Worm (Caenorhabditis elegans) whole organism, L1 larva: Measurements from ENCODE around the gene skr-8.
"Not testable (repeated sequence)": the region's sequence is repeated elsewhere in the genome, so short reads cannot be mapped to it uniquely, and the experiment has no call there.

Source experiments
- C34B4.2 ChIP-seq: sonication (generic microtip); optimal IDR thresholded peaks from 2 replicates; lab custom pipeline; 2017; ENCODE audit warnings: mild to moderate bottlenecking, missing genetic modification characterization, missing compliant biosample characterization
- alr-1 ChIP-seq: fragments of 200-800 bp; sonication (Bioruptor generic); optimal IDR thresholded peaks from 2 replicates; lab custom pipeline; 2018; ENCODE audit warnings: borderline replicate concordance, mild to moderate bottlenecking, missing genetic modification characterization, missing compliant biosample characterization
- aly-2 ChIP-seq: fragments of 150-350 bp; optimal IDR thresholded peaks from 2 replicates; lab custom pipeline; 2014; ENCODE audit warnings: missing biosample characterization, missing genetic modification characterization
- ama-1 ChIP-seq: fragments of 150-350 bp; optimal IDR thresholded peaks from 2 replicates; lab custom pipeline; 2014
- blmp-1 ChIP-seq: fragments of 150-350 bp; optimal IDR thresholded peaks from 2 replicates; lab custom pipeline; 2014; ENCODE audit warnings: missing biosample characterization, missing genetic modification characterization
- ceh-82 ChIP-seq, 3 experiments: fragments of 150-350 bp in 1 of 3; sonication (generic microtip) in 2 of 3; optimal IDR thresholded peaks; 2 replicates each; lab custom pipeline; 2014 to 2017; ENCODE audit warnings: missing biosample characterization in 3 of 3, missing genetic modification characterization in 3 of 3
- ceh-90 ChIP-seq: sonication (generic microtip); optimal IDR thresholded peaks from 2 replicates; lab custom pipeline; 2016; ENCODE audit warnings: missing genetic modification characterization, missing compliant biosample characterization
- ces-1 ChIP-seq: fragments of 150-350 bp; optimal IDR thresholded peaks from 2 replicates; lab custom pipeline; 2014; ENCODE audit warnings: missing biosample characterization, missing genetic modification reagents, missing genetic modification characterization
- efl-3 ChIP-seq: fragments of 200-800 bp; sonication (Bioruptor generic); optimal IDR thresholded peaks from 2 replicates; lab custom pipeline; 2018; ENCODE audit warnings: mild to moderate bottlenecking, missing genetic modification characterization, missing compliant biosample characterization
- egl-13 ChIP-seq: sonication (generic microtip); optimal IDR thresholded peaks from 2 replicates; lab custom pipeline; 2016; ENCODE audit warnings: missing genotype, missing genetic modification reagents, missing genetic modification characterization, missing compliant biosample characterization
- elt-2 ChIP-seq: sonication (generic microtip); optimal IDR thresholded peaks from 2 replicates; lab custom pipeline; 2016; ENCODE audit warnings: missing genetic modification characterization, mild to moderate bottlenecking, inconsistent platforms, missing compliant biosample characterization, missing genetic modification reagents
- elt-3 ChIP-seq, 6 experiments: fragments of 150-350 bp in 1 of 6; sonication (generic microtip); optimal IDR thresholded peaks; 2 replicates each; lab custom pipeline; 2017 to 2018; ENCODE audit warnings: missing biosample characterization in 6 of 6, missing genetic modification characterization in 6 of 6, inconsistent platforms in 1 of 6
- ets-5 ChIP-seq: fragments of 200-800 bp; sonication (Bioruptor generic); IDR thresholded peaks from 2 replicates; pipeline ENCODE4 v1.3.6; 2022; ENCODE audit warnings: missing genetic modification characterization, missing compliant biosample characterization
- fkh-4 ChIP-seq: sonication (generic microtip); optimal IDR thresholded peaks from 2 replicates; lab custom pipeline; 2016; ENCODE audit warnings: missing compliant biosample characterization, missing genetic modification characterization, borderline replicate concordance
- fos-1 ChIP-seq: fragments of 150-350 bp; optimal IDR thresholded peaks from 2 replicates; lab custom pipeline; 2014; ENCODE audit warnings: missing biosample characterization, missing genetic modification characterization
- hlh-17 ChIP-seq: fragments of 200-800 bp; sonication (Bioruptor generic); optimal IDR thresholded peaks from 2 replicates; lab custom pipeline; 2018; ENCODE audit warnings: missing genetic modification characterization, mild to moderate bottlenecking, missing compliant biosample characterization, moderate library complexity, borderline replicate concordance
- hlh-4 ChIP-seq: sonication (generic microtip); optimal IDR thresholded peaks from 2 replicates; lab custom pipeline; 2016; ENCODE audit warnings: mild to moderate bottlenecking, missing genetic modification characterization, missing compliant biosample characterization
- isw-1 ChIP-seq: fragments of 200-800 bp; sonication (Bioruptor generic); IDR thresholded peaks from 2 replicates; pipeline ENCODE4 v1.3.6; 2022; ENCODE audit warnings: missing genetic modification characterization, missing compliant biosample characterization
- lin-14 ChIP-seq: fragments of 200-800 bp; sonication (Bioruptor generic); optimal IDR thresholded peaks from 2 replicates; lab custom pipeline; 2018; ENCODE audit warnings: mild to moderate bottlenecking, missing genetic modification characterization, moderate library complexity, missing compliant biosample characterization
- lin-15B ChIP-seq: fragments of 150-350 bp; sonication (generic microtip); optimal IDR thresholded peaks from 3 replicates; lab custom pipeline; 2014; ENCODE audit warnings: missing biosample characterization, missing genetic modification characterization
- lsy-2 ChIP-seq, 2 experiments: fragments of 150-350 bp; optimal IDR thresholded peaks; 2 replicates each; lab custom pipeline; 2014; ENCODE audit warnings: missing biosample characterization in 2 of 2, missing genetic modification characterization in 2 of 2
- mdl-1 ChIP-seq, 2 experiments: fragments of 150-350 bp; optimal IDR thresholded peaks; 2 replicates each; lab custom pipeline; 2014 to 2017; ENCODE audit warnings: missing biosample characterization in 2 of 2, missing genetic modification characterization in 2 of 2, inconsistent platforms in 1 of 2
- nhr-19 ChIP-seq: fragments of 200-800 bp; sonication (Bioruptor generic); conservative IDR thresholded peaks from 2 replicates; pipeline ENCODE4 v1.3.6; 2022; ENCODE audit warnings: missing genetic modification characterization, missing compliant biosample characterization
- nhr-76 ChIP-seq: sonication (generic microtip); optimal IDR thresholded peaks from 2 replicates; lab custom pipeline; 2017; ENCODE audit warnings: missing biosample characterization, missing genetic modification characterization
- nhr-77 ChIP-seq: fragments of 150-350 bp; optimal IDR thresholded peaks from 2 replicates; lab custom pipeline; 2014; ENCODE audit warnings: missing biosample characterization, missing genetic modification characterization
- nhr-84 ChIP-seq: sonication (generic microtip); optimal IDR thresholded peaks from 2 replicates; lab custom pipeline; 2017; ENCODE audit warnings: missing biosample characterization, missing genetic modification characterization
- nhr-90 ChIP-seq: sonication (generic microtip); optimal IDR thresholded peaks from 2 replicates; lab custom pipeline; 2016; ENCODE audit warnings: mild to moderate bottlenecking, missing genetic modification characterization, missing compliant biosample characterization; ENCODE audit not compliant: poor library complexity
- pqm-1 ChIP-seq: sonication (generic microtip); optimal IDR thresholded peaks from 3 replicates; lab custom pipeline; 2017; ENCODE audit warnings: missing biosample characterization, missing genetic modification characterization
- rnt-1 ChIP-seq: sonication (generic microtip); optimal IDR thresholded peaks from 2 replicates; lab custom pipeline; 2016; ENCODE audit warnings: mild to moderate bottlenecking, missing genetic modification characterization, moderate library complexity, missing compliant biosample characterization
- snpc-4 ChIP-seq: fragments of 150-350 bp; optimal IDR thresholded peaks from 2 replicates; lab custom pipeline; 2014; ENCODE audit warnings: missing biosample characterization, missing genetic modification characterization
- snu-23 ChIP-seq: sonication (generic microtip); optimal IDR thresholded peaks from 2 replicates; lab custom pipeline; 2016; ENCODE audit warnings: missing genetic modification characterization, missing compliant biosample characterization
- sox-4 ChIP-seq: sonication (generic microtip); optimal IDR thresholded peaks from 2 replicates; lab custom pipeline; 2016; ENCODE audit warnings: missing genetic modification characterization, missing compliant biosample characterization
- sup-37 ChIP-seq: fragments of 200-800 bp; sonication (Bioruptor generic); optimal IDR thresholded peaks from 2 replicates; lab custom pipeline; 2018; ENCODE audit warnings: mild to moderate bottlenecking, missing genetic modification characterization, missing compliant biosample characterization
- swsn-7 ChIP-seq: sonication (generic microtip); optimal IDR thresholded peaks from 2 replicates; lab custom pipeline; 2016; ENCODE audit warnings: missing genetic modification characterization, missing compliant biosample characterization
- tlp-1 ChIP-seq: fragments of 150-350 bp; optimal IDR thresholded peaks from 2 replicates; lab custom pipeline; 2014; ENCODE audit warnings: missing biosample characterization, missing genetic modification characterization
- unc-86 ChIP-seq: sonication (generic microtip); optimal IDR thresholded peaks from 2 replicates; lab custom pipeline; 2016; ENCODE audit warnings: missing genetic modification characterization, missing compliant biosample characterization
- unc-98 ChIP-seq: fragments of 200-800 bp; sonication (Bioruptor generic); IDR thresholded peaks from 2 replicates; pipeline ENCODE4 v1.3.6; 2022; ENCODE audit warnings: missing genetic modification characterization, missing compliant biosample characterization

skr-8 gene

DNA sequence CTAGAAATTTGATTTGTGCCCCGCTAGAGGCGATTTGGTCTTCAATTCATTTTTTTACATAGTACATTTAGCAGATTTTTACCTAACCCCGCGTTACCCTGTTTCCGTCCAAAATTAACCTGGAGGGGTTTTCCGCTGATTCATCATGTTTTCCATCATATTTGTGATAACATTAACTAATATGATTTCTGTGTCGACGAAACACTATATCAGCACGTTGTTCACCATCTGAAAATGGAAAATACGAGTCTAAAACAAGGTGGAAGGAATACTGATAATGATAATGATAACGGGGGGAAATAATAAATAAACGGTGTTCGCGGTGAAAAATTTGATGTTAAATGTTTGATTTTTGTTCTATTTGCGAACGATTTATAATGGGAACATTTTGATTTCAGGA is 6.1 kb upstream of the skr-8 start:
- no peak for TF ChIP-seq elt-3 (tag; optimal IDR thresholded peaks at IDR 0.05; lab: Kevin White, UChicago)
- peak; percentile 83 for TF ChIP-seq pqm-1 (tag; lab: Kevin White, UChicago)
- no peak for TF ChIP-seq nhr-77 (tag; lab: Kevin White, UChicago)
- TF ChIP-seq unc-86 (tag; lab: Kevin White, UChicago) = no peak
- TF ChIP-seq lin-14 (GFP tag; lab: Kevin White, UChicago) = peak; percentile 42
- TF ChIP-seq sox-4 (tag; lab: Kevin White, UChicago) = no peak
- no peak for TF ChIP-seq lsy-2 (tag; optimal IDR thresholded peaks at IDR 0.05; lab: Kevin White, UChicago)
- peak; percentile 9 for TF ChIP-seq tlp-1
- TF ChIP-seq elt-2 (tag; lab: Kevin White, UChicago) = peak; percentile 87

ce11 chrIV:17166974-17167373 is 1.3 kb upstream of the skr-8 start, which contains the start of gene skr-12:
skr-12 (plus strand) TSS chrIV:17167274.
- no peak for TF ChIP-seq ama-1 (lab: Kevin White, UChicago)

- not testable (repeated sequence) for TF ChIP-seq nhr-84 (tag; lab: Kevin White, UChicago); sup-37 (GFP tag; lab: Kevin White, UChicago); elt-3 (tag; optimal IDR thresholded peaks at IDR 0.05; lab: Kevin White, UChicago)
Measured at ce11 chrIV:17163273-17163672, 2.4 kb downstream of the skr-8 start, which contains the start of gene skr-9. skr-9 (plus strand) TSS chrIV:17163573.

DNA sequence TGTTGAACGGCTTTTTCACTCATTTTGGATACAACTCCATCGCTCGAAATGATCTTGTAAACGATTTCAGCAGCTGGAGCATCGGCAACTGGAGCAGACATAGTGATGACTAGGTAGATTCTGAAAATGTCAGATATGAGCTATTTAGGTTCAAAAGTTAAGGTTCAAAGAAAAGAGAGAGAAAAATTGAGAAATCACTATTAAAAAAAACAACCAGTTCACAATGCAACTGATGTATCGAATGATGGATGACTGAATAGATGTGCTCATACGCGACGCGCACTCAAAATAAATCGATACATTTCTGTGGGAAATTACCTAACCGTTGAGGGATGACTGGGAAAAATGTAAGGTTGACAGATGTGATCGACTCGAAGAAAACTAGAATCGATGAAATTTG is 3.1 kb downstream of the skr-8 start, which contains the start of gene skr-13:
Gene skr-13 (minus strand): TSS at position 101 of the 400 bp plus-strand sequence.
- no peak for TF ChIP-seq blmp-1 (tag; lab: Kevin White, UChicago)
- TF ChIP-seq ceh-90 = no peak
- TF ChIP-seq C34B4.2 = no peak
- no peak for TF ChIP-seq ets-5 (GFP tag; lab: Robert Waterston, UW)
- no peak for TF ChIP-seq nhr-19 (GFP tag; lab: Robert Waterston, UW)
- TF ChIP-seq ces-1 (GFP tag; lab: Kevin White, UChicago) = no peak
- TF ChIP-seq mdl-1 (tag; optimal IDR thresholded peaks at IDR 0.05; lab: Kevin White, UChicago) = no peak
- no peak for TF ChIP-seq nhr-77 (tag; lab: Kevin White, UChicago)

DNA sequence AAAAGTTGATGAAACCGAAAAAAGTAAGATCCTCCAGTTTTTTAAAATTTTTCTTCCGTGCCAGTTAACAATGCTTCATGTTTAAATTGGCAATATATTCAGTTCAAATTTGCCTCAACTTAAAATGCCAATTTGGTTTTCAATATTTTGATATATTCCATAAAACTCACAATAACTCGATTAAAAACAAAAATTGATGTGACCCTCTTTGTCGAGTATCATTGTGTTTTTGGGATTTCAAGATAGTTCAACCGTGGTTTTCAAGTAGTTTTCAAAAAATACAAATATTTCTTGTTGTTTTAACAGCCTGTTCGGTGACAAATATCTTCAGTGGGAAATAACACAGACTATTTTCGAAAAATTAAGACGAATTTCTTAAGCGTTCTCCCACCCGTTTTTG is 12.6 kb downstream of the skr-8 start:
- TF ChIP-seq sox-4 (tag; lab: Kevin White, UChicago) = no peak
- no peak for TF ChIP-seq unc-98
- TF ChIP-seq hlh-4 = no peak
- TF ChIP-seq ceh-82 (tag; optimal IDR thresholded peaks at IDR 0.05; lab: Kevin White, UChicago) = no peak

- TF ChIP-seq efl-3 = no peak
- TF ChIP-seq lin-15B (tag; lab: Kevin White, UChicago) = no peak
- no peak for TF ChIP-seq fkh-4 (tag; lab: Kevin White, UChicago)
- no peak for TF ChIP-seq nhr-90 (tag; lab: Kevin White, UChicago)
- no peak for TF ChIP-seq alr-1
- no peak for TF ChIP-seq egl-13 (tag; lab: Kevin White, UChicago)
- no peak for TF ChIP-seq swsn-7 (tag; lab: Kevin White, UChicago)
- TF ChIP-seq snu-23 (GFP tag; lab: Kevin White, UChicago) = no peak
Measured at ce11 chrIV:17150871-17151270, 14.8 kb downstream of the skr-8 start, which contains the start of gene Y116A8C.40. Y116A8C.40 (minus strand) TSS chrIV:17150971.

- TF ChIP-seq nhr-76 (tag; lab: Kevin White, UChicago) (no peak), snpc-4 (tag; lab: Kevin White, UChicago) (no peak), nhr-77 (tag; lab: Kevin White, UChicago) (no peak), snu-23 (GFP tag; lab: Kevin White, UChicago) (no peak), blmp-1 (tag; lab: Kevin White, UChicago) (no peak), pqm-1 (tag; lab: Kevin White, UChicago) (no peak), isw-1 (no peak), aly-2 (tag; lab: Kevin White, UChicago) (no peak), rnt-1 (tag; lab: Kevin White, UChicago) (no peak), fos-1 (tag; lab: Kevin White, UChicago) (no peak), hlh-17 (no peak), nhr-19 (GFP tag; lab: Robert Waterston, UW) (no peak)
Measured at ce11 chrIV:17150418-17150817, 15.2 kb downstream of the skr-8 start.
